Worm (Caenorhabditis elegans) whole organism, young adult: ENCODE data around the gene nmur-2.

Experiments
- B0035.1 ChIP-seq: sonication (generic microtip); optimal IDR thresholded peaks from 2 replicates; lab custom pipeline; 2016; ENCODE audit warnings: missing genetic modification characterization, mild to moderate bottlenecking, missing compliant biosample characterization, missing genotype, missing genetic modification reagents
- B0261.1 ChIP-seq: sonication (generic microtip); optimal IDR thresholded peaks from 2 replicates; lab custom pipeline; 2016; ENCODE audit warnings: mild to moderate bottlenecking, missing genetic modification characterization, moderate library complexity, missing compliant biosample characterization
- C17E4.6 ChIP-seq: fragments of 200-800 bp; sonication (Bioruptor generic); IDR thresholded peaks from 2 replicates; pipeline ENCODE4 v1.3.6; 2022; ENCODE audit warnings: missing genetic modification reagents, missing genetic modification characterization, missing compliant biosample characterization
- D2030.7 ChIP-seq: fragments of 200-800 bp; sonication (Bioruptor generic); IDR thresholded peaks from 2 replicates; pipeline ENCODE4 v1.3.6; 2022; ENCODE audit warnings: missing genetic modification reagents, missing genetic modification characterization, missing compliant biosample characterization
- F22D6.2 ChIP-seq: sonication (generic microtip); optimal IDR thresholded peaks from 2 replicates; lab custom pipeline; 2016; ENCODE audit warnings: mild to moderate bottlenecking, missing genetic modification characterization, missing compliant biosample characterization
- F37B4.10 ChIP-seq: fragments of 200-800 bp; sonication (Bioruptor generic); IDR thresholded peaks from 2 replicates; pipeline ENCODE4 v1.3.6; 2022; ENCODE audit warnings: missing genetic modification characterization, missing compliant biosample characterization
- F49E8.2 ChIP-seq: sonication (generic microtip); optimal IDR thresholded peaks from 3 replicates; lab custom pipeline; 2017; ENCODE audit warnings: missing genetic modification characterization, mild to moderate bottlenecking, missing compliant biosample characterization, antibody characterized with exemption, moderate library complexity; ENCODE audit not compliant: insufficient read depth
- F55B11.4 ChIP-seq: sonication (generic microtip); optimal IDR thresholded peaks from 2 replicates; lab custom pipeline; 2016; ENCODE audit warnings: missing compliant biosample characterization, missing genetic modification characterization, borderline replicate concordance; ENCODE audit not compliant: insufficient read depth
- Y95B8A.8 ChIP-seq: fragments of 200-800 bp; sonication (Bioruptor generic); IDR thresholded peaks from 2 replicates; pipeline ENCODE4 v1.3.6; 2022; ENCODE audit warnings: missing genetic modification reagents, missing genetic modification characterization, missing compliant biosample characterization
- ZK185.1 ChIP-seq: sonication (generic microtip); optimal IDR thresholded peaks from 2 replicates; lab custom pipeline; 2016; ENCODE audit warnings: mild to moderate bottlenecking, missing genetic modification characterization, missing compliant biosample characterization; ENCODE audit not compliant: poor library complexity, severe bottlenecking
- ama-1 ChIP-seq, 3 experiments: fragments of 150-350 bp in 1 of 3; sonication (generic microtip) in 2 of 3; optimal IDR thresholded peaks; 2 replicates each; lab custom pipeline; 2014 to 2018; ENCODE audit warnings: missing biosample characterization in 2 of 3, missing genetic modification characterization in 2 of 3, missing genetic modification reagents in 2 of 3
- aptf-3 ChIP-seq: fragments of 200-800 bp; sonication (Bioruptor generic); IDR thresholded peaks from 2 replicates; pipeline ENCODE4 v1.3.6; 2022; ENCODE audit warnings: missing genetic modification characterization, missing compliant biosample characterization
- atf-7 ChIP-seq: sonication (generic microtip); optimal IDR thresholded peaks from 2 replicates; lab custom pipeline; 2017; ENCODE audit warnings: mild to moderate bottlenecking, missing genetic modification characterization, missing compliant biosample characterization
- attf-3 ChIP-seq: fragments of 200-800 bp; sonication (Bioruptor generic); conservative IDR thresholded peaks from 2 replicates; pipeline ENCODE4 v1.3.6; 2022; ENCODE audit warnings: missing genetic modification reagents, missing genetic modification characterization, missing compliant biosample characterization
- ccch-3 ChIP-seq: fragments of 200-800 bp; sonication (Bioruptor generic); optimal IDR thresholded peaks from 2 replicates; lab custom pipeline; 2018; ENCODE audit warnings: mild to moderate bottlenecking, missing genetic modification characterization, missing compliant biosample characterization
- ceh-58 ChIP-seq: fragments of 200-800 bp; sonication (Bioruptor generic); IDR thresholded peaks from 2 replicates; pipeline ENCODE4 v1.3.6; 2022; ENCODE audit warnings: missing genetic modification characterization, missing compliant biosample characterization
- ceh-91 ChIP-seq: fragments of 200-800 bp; sonication (Bioruptor generic); IDR thresholded peaks from 2 replicates; pipeline ENCODE4 v1.3.6; 2022; ENCODE audit warnings: missing genetic modification reagents, missing genetic modification characterization, missing compliant biosample characterization
- die-1 ChIP-seq: sonication (generic microtip); optimal IDR thresholded peaks from 2 replicates; lab custom pipeline; 2016; ENCODE audit warnings: missing genotype, mild to moderate bottlenecking, missing genetic modification characterization, missing compliant biosample characterization
- efl-1 ChIP-seq: fragments of 150-350 bp; optimal IDR thresholded peaks from 2 replicates; lab custom pipeline; 2014; ENCODE audit warnings: missing biosample characterization, missing genetic modification reagents, missing genetic modification characterization
- egl-18 ChIP-seq: fragments of 200-800 bp; sonication (Bioruptor generic); IDR thresholded peaks from 2 replicates; pipeline ENCODE4 v1.3.6; 2022; ENCODE audit warnings: missing genetic modification reagents, missing genetic modification characterization, missing compliant biosample characterization
- fkh-3 ChIP-seq: sonication (generic microtip); optimal IDR thresholded peaks from 2 replicates; lab custom pipeline; 2016; ENCODE audit warnings: mild to moderate bottlenecking, missing genetic modification characterization, missing compliant biosample characterization
- gei-17 ChIP-seq: fragments of 200-800 bp; sonication (Bioruptor generic); optimal IDR thresholded peaks from 2 replicates; lab custom pipeline; 2018; ENCODE audit warnings: mild to moderate bottlenecking, missing genetic modification characterization, missing compliant biosample characterization
- him-1 ChIP-seq: sonication (generic microtip); optimal IDR thresholded peaks from 2 replicates; lab custom pipeline; 2016; ENCODE audit warnings: missing genotype, missing genetic modification reagents, missing genetic modification characterization, missing compliant biosample characterization
- hlh-12 ChIP-seq: sonication (generic microtip); optimal IDR thresholded peaks from 2 replicates; lab custom pipeline; 2016; ENCODE audit warnings: missing genetic modification characterization, missing compliant biosample characterization
- hrde-1 ChIP-seq: sonication (generic microtip); optimal IDR thresholded peaks from 2 replicates; lab custom pipeline; 2016; ENCODE audit warnings: missing genetic modification characterization, mild to moderate bottlenecking, missing compliant biosample characterization, moderate library complexity, missing genotype, missing genetic modification reagents, borderline replicate concordance
- hsf-1 ChIP-seq: fragments of 200-800 bp; sonication (Bioruptor generic); IDR thresholded peaks from 2 replicates; pipeline ENCODE4 v1.3.6; 2022; ENCODE audit warnings: missing genetic modification reagents, missing genetic modification characterization, missing compliant biosample characterization
- lag-1 ChIP-seq: fragments of 200-800 bp; sonication (Bioruptor generic); IDR thresholded peaks from 2 replicates; pipeline ENCODE4 v1.3.6; 2022; ENCODE audit warnings: missing genetic modification reagents, missing genetic modification characterization, missing compliant biosample characterization
- let-607 ChIP-seq, 2 experiments: fragments of 200-800 bp in 1 of 2; sonication (Bioruptor generic) in 1 of 2; sonication (generic microtip) in 1 of 2; optimal IDR thresholded peaks; 2 replicates each; lab custom pipeline; 2016 to 2018; ENCODE audit warnings: mild to moderate bottlenecking in 2 of 2, missing compliant biosample characterization in 2 of 2, missing genetic modification characterization in 2 of 2, moderate library complexity in 2 of 2, missing genotype in 1 of 2
- lin-35 ChIP-seq, 3 experiments: fragments of 150-350 bp in 2 of 3; sonication (generic microtip) in 1 of 3; optimal IDR thresholded peaks; 2 replicates each; lab custom pipeline; 2014 to 2018; ENCODE audit warnings: missing biosample characterization in 3 of 3, missing genetic modification characterization in 3 of 3, missing genetic modification reagents in 3 of 3
- lin-54 ChIP-seq: fragments of 200-800 bp; sonication (Bioruptor generic); optimal IDR thresholded peaks from 2 replicates; lab custom pipeline; 2018; ENCODE audit warnings: mild to moderate bottlenecking, missing genetic modification characterization, missing compliant biosample characterization
- madf-8 ChIP-seq: fragments of 200-800 bp; sonication (Bioruptor generic); conservative IDR thresholded peaks from 2 replicates; pipeline ENCODE4 v1.3.6; 2022; ENCODE audit warnings: missing genetic modification reagents, missing genetic modification characterization, missing compliant biosample characterization
- mcd-1 ChIP-seq: fragments of 200-800 bp; sonication (Bioruptor generic); IDR thresholded peaks from 2 replicates; pipeline ENCODE4 v1.3.6; 2022; ENCODE audit warnings: missing genetic modification reagents, missing genetic modification characterization, missing compliant biosample characterization
- mes-4 ChIP-seq: sonication (generic microtip); optimal IDR thresholded peaks from 2 replicates; lab custom pipeline; 2016; ENCODE audit warnings: missing genotype, missing genetic modification characterization, missing compliant biosample characterization
- mxl-1 ChIP-seq: sonication (generic microtip); optimal IDR thresholded peaks from 2 replicates; lab custom pipeline; 2016; ENCODE audit warnings: missing genetic modification characterization, missing compliant biosample characterization
- nhr-80 ChIP-seq: sonication (generic microtip); optimal IDR thresholded peaks from 2 replicates; lab custom pipeline; 2016; ENCODE audit warnings: missing genetic modification characterization, missing compliant biosample characterization
- rec-8 ChIP-seq, 2 experiments: sonication (generic microtip); optimal IDR thresholded peaks; 2 replicates each; lab custom pipeline; 2016; ENCODE audit warnings: mild to moderate bottlenecking in 2 of 2, missing genetic modification characterization in 2 of 2, missing genetic modification reagents in 2 of 2, missing genotype in 2 of 2, missing biosample characterization in 1 of 2, missing compliant biosample characterization in 1 of 2, moderate library complexity in 1 of 2
- rpc-1 ChIP-seq, 2 experiments: fragments of 150-350 bp in 1 of 2; sonication (generic microtip) in 1 of 2; optimal IDR thresholded peaks; 2 replicates each; lab custom pipeline; 2014 to 2018; ENCODE audit warnings: missing biosample characterization in 1 of 2, missing genetic modification characterization in 1 of 2, missing genetic modification reagents in 1 of 2, missing genotype in 1 of 2
- sdz-38 ChIP-seq: sonication (generic microtip); optimal IDR thresholded peaks from 2 replicates; lab custom pipeline; 2016; ENCODE audit warnings: missing genotype, missing genetic modification characterization, missing compliant biosample characterization
- sea-2 ChIP-seq: fragments of 200-800 bp; sonication (Bioruptor generic); IDR thresholded peaks from 2 replicates; pipeline ENCODE4 v1.3.6; 2022; ENCODE audit warnings: missing genetic modification characterization, missing compliant biosample characterization
- somi-1 ChIP-seq: fragments of 200-800 bp; sonication (Bioruptor generic); optimal IDR thresholded peaks from 2 replicates; lab custom pipeline; 2018; ENCODE audit warnings: mild to moderate bottlenecking, missing genetic modification characterization, missing compliant biosample characterization
- tbp1 ChIP-seq: fragments of 200-800 bp; sonication (Bioruptor generic); optimal IDR thresholded peaks from 2 replicates; lab custom pipeline; 2018; ENCODE audit warnings: mild to moderate bottlenecking, missing genetic modification characterization, missing compliant biosample characterization
- unc-130 ChIP-seq: sonication (generic microtip); optimal IDR thresholded peaks from 2 replicates; lab custom pipeline; 2016; ENCODE audit warnings: missing genetic modification reagents, missing genetic modification characterization, missing compliant biosample characterization
- xnd-1 ChIP-seq: sonication (generic microtip); optimal IDR thresholded peaks from 2 replicates; lab custom pipeline; 2016; ENCODE audit warnings: missing genotype, missing genetic modification reagents, missing genetic modification characterization, missing compliant biosample characterization
- ztf-18 ChIP-seq: sonication (generic microtip); optimal IDR thresholded peaks from 2 replicates; lab custom pipeline; 2016; ENCODE audit warnings: missing genotype, mild to moderate bottlenecking, missing genetic modification characterization, missing compliant biosample characterization
- ztf-25 ChIP-seq: fragments of 200-800 bp; sonication (Bioruptor generic); IDR thresholded peaks from 2 replicates; pipeline ENCODE4 v1.3.6; 2022; ENCODE audit warnings: missing genetic modification reagents, missing genetic modification characterization, missing compliant biosample characterization
- ztf-26 ChIP-seq: sonication (generic microtip); optimal IDR thresholded peaks from 2 replicates; lab custom pipeline; 2017; ENCODE audit warnings: missing genetic modification characterization, missing compliant biosample characterization

nmur-2 gene

DNA sequence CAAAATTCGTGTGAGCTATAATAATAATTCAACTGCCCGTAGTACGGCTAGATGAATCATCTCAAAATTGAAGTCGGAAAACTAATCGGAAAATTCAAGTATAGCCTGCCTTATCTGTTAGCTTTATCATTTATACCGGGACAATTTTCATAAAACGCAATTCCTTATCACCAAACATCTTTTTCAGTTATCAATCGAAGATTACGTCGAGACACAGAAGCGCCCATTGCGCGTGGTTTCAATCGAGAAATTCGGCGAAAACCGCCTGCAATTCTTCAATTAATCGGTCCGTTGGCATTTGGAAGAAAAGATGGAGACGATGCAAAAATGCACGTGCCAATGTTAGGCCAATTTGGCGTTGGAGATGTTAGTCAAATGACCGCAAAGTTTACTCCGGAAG, 12.6 kb downstream of the nmur-2 start:
- TF ChIP-seq C17E4.6 (GFP tag; lab: Robert Waterston, UW), result no peak
- TF ChIP-seq lin-54 (GFP tag; lab: Kevin White, UChicago), result no peak
- no peak for TF ChIP-seq ztf-18
- TF ChIP-seq aptf-3 (GFP tag; lab: Robert Waterston, UW), result no peak
- TF ChIP-seq somi-1 (GFP tag; lab: Kevin White, UChicago), result no peak
- no peak for TF ChIP-seq attf-3 (GFP tag; lab: Robert Waterston, UW)
- TF ChIP-seq ztf-26 (tag; lab: Kevin White, UChicago), result no peak
- TF ChIP-seq ztf-25, result no peak
- TF ChIP-seq egl-18 (GFP tag; lab: Robert Waterston, UW), result no peak
- no peak for TF ChIP-seq lin-35 (GFP tag; optimal IDR thresholded peaks at IDR 0.05; lab: Kevin White, UChicago)
- TF ChIP-seq madf-8 (GFP tag; lab: Robert Waterston, UW), result no peak
- TF ChIP-seq die-1 (tag; lab: Kevin White, UChicago), result no peak
- TF ChIP-seq sea-2 (GFP tag; lab: Robert Waterston, UW), result no peak
- no peak for TF ChIP-seq ZK185.1 (tag; lab: Kevin White, UChicago)
- TF ChIP-seq sdz-38 (tag; lab: Kevin White, UChicago), result no peak

DNA sequence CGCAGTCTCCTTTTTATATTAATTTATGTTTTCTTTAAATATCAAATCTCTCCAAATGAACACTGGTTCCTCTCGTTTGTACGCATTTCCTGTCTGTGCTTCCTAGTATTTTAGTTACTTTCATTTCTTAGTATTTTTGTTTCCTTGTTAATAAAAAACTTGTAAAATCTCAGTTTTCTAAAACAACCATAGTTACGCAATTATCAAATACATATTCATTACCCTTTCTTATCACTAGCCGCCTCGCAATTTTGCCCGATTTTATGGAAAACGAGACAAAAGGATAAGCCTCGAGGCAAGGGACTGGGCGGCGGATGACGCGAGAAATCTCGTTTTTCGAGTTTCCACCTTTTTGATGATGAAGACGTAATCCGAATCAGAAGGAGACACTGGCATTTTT, 13.5 kb downstream of the nmur-2 start, which contains the start of gene C50D2.1:
Gene C50D2.1, plus strand, starts transcription at position 301 of the 400 bp plus-strand sequence.
- TF ChIP-seq ccch-3 (GFP tag; lab: Kevin White, UChicago) (no peak), die-1 (tag; lab: Kevin White, UChicago) (no peak), mcd-1 (GFP tag; lab: Robert Waterston, UW) (no peak), B0261.1 (no peak), ama-1 (optimal IDR thresholded peaks at IDR 0.05; lab: Kevin White, UChicago) (no peak), ama-1 (GFP tag; optimal IDR thresholded peaks at IDR 0.05; lab: Kevin White, UChicago) (no peak), Y95B8A.8 (GFP tag; lab: Robert Waterston, UW) (no peak), xnd-1 (tag; lab: Kevin White, UChicago) (no peak), let-607 (tag; optimal IDR thresholded peaks at IDR 0.05; lab: Kevin White, UChicago) (no peak), efl-1 (no peak), gei-17 (no peak), atf-7 (tag; lab: Kevin White, UChicago) (no peak), F37B4.10 (GFP tag; lab: Robert Waterston, UW) (no peak), ceh-91 (GFP tag; lab: Robert Waterston, UW) (no peak), D2030.7 (GFP tag; lab: Robert Waterston, UW) (no peak), hsf-1 (GFP tag; lab: Robert Waterston, UW) (no peak), rpc-1 (optimal IDR thresholded peaks at IDR 0.05; lab: Kevin White, UChicago) (no peak), rpc-1 (tag; optimal IDR thresholded peaks at IDR 0.05; lab: Kevin White, UChicago) (no peak)

DNA sequence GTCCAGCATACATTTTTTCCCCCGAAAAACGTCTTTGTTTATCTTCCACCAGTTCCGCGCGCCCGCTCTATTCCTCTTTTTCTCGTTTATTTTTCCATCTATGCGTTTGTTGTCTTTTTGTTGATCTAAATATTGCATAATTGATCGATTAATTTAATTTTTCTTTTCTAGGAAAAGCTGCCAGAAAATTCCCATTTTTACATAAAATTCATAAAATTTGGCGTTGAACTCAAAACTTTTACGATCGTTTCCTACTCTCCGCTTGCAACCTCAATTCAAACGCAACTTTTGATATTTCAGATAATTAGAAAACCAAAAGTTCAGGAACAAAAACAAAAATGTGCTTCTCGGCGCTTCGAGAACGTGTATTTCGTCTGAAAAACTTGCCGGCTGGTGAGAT, 15.9 kb downstream of the nmur-2 start, which contains the start of gene C50D2.2:
Gene C50D2.2, plus strand, starts transcription at position 301 of the 400 bp plus-strand sequence.
- TF ChIP-seq rec-8 (tag; optimal IDR thresholded peaks at IDR 0.05; lab: Kevin White, UChicago) (no peak), mes-4 (no peak), mxl-1 (tag; lab: Kevin White, UChicago) (no peak), ceh-58 (GFP tag; lab: Robert Waterston, UW) (no peak), F55B11.4 (tag; lab: Kevin White, UChicago) (no peak), tbp1 (no peak), nhr-80 (tag; lab: Kevin White, UChicago) (no peak), attf-3 (GFP tag; lab: Robert Waterston, UW) (no peak), xnd-1 (tag; lab: Kevin White, UChicago) (no peak), gei-17 (no peak), unc-130 (no peak), B0035.1 (tag; lab: Kevin White, UChicago) (no peak), fkh-3 (tag; lab: Kevin White, UChicago) (no peak), lin-35 (GFP tag; optimal IDR thresholded peaks at IDR 0.05; lab: Kevin White, UChicago) (no peak), lag-1 (GFP tag; lab: Robert Waterston, UW) (no peak), F22D6.2 (tag; lab: Kevin White, UChicago) (no peak), him-1 (tag; lab: Kevin White, UChicago) (no peak), F49E8.2 (tag; lab: Kevin White, UChicago) (no peak), hlh-12 (tag; lab: Kevin White, UChicago) (no peak), hrde-1 (tag; lab: Kevin White, UChicago) (no peak)
